Fruit fly (Drosophila melanogaster): ENCODE measurements around the gene CG6149.

- TF ChIP-seq Sin3A (optimal IDR thresholded peaks at IDR 0.05) (no peak), Myc (optimal IDR thresholded peaks at IDR 0.05) (no peak), h (optimal IDR thresholded peaks at IDR 0.05) (no peak), ttk (optimal IDR thresholded peaks at IDR 0.05) (no peak)
Observed at dm6 chr3L:11432472-11432871, 2.8 kb downstream of the CG6149 start.
